Worm (Caenorhabditis elegans) whole organism, L2 larva: ENCODE data around the gene srh-39.

Source experiments
- crh-2 ChIP-seq: sonication (generic microtip); optimal IDR thresholded peaks from 2 replicates; lab custom pipeline; 2017; ENCODE audit warnings: missing biosample characterization, missing genetic modification characterization
- elt-1 ChIP-seq: fragments of 150-350 bp; optimal IDR thresholded peaks from 2 replicates; lab custom pipeline; 2014; ENCODE audit warnings: missing biosample characterization, missing genetic modification characterization
- lin-39 ChIP-seq: fragments of 150-350 bp; optimal IDR thresholded peaks from 2 replicates; lab custom pipeline; 2014; ENCODE audit warnings: missing biosample characterization, missing genetic modification reagents, missing genetic modification characterization
- lsy-2 ChIP-seq, 2 experiments: fragments of 150-350 bp in 1 of 2; sonication (generic microtip) in 1 of 2; optimal IDR thresholded peaks; 2 replicates each; lab custom pipeline; 2014 to 2017; ENCODE audit warnings: missing biosample characterization in 2 of 2, missing genetic modification characterization in 2 of 2
- mbf-1 ChIP-seq: sonication (generic microtip); optimal IDR thresholded peaks from 2 replicates; lab custom pipeline; 2017; ENCODE audit warnings: missing biosample characterization, missing genetic modification characterization
- nhr-129 ChIP-seq: fragments of 150-350 bp; optimal IDR thresholded peaks from 2 replicates; lab custom pipeline; 2014; ENCODE audit warnings: missing biosample characterization, missing genetic modification characterization
- nhr-6 ChIP-seq: fragments of 150-350 bp; optimal IDR thresholded peaks from 2 replicates; lab custom pipeline; 2014; ENCODE audit warnings: missing biosample characterization, missing genetic modification characterization
- nhr-77 ChIP-seq: fragments of 150-350 bp; optimal IDR thresholded peaks from 2 replicates; lab custom pipeline; 2014; ENCODE audit warnings: missing biosample characterization, missing genetic modification characterization
- skn-1 ChIP-seq: sonication (generic microtip); optimal IDR thresholded peaks from 2 replicates; lab custom pipeline; 2017; ENCODE audit warnings: missing biosample characterization, missing genetic modification characterization
- ztf-11 ChIP-seq: sonication (generic microtip); optimal IDR thresholded peaks from 2 replicates; lab custom pipeline; 2017; ENCODE audit warnings: missing biosample characterization, missing genetic modification characterization
- ztf-4 ChIP-seq: fragments of 150-350 bp; optimal IDR thresholded peaks from 2 replicates; lab custom pipeline; 2014; ENCODE audit warnings: missing biosample characterization, missing genetic modification characterization

- TF ChIP-seq lsy-2 (tag; optimal IDR thresholded peaks at IDR 0.05; lab: Kevin White, UChicago) (no peak), elt-1 (tag; lab: Kevin White, UChicago) (no peak), crh-2 (tag; lab: Kevin White, UChicago) (no peak), nhr-77 (tag; lab: Kevin White, UChicago) (no peak), mbf-1 (no peak), lin-39 (tag; lab: Kevin White, UChicago) (no peak), nhr-6 (tag; lab: Kevin White, UChicago) (no peak), skn-1 (no peak), ztf-11 (no peak), nhr-129 (no peak), ztf-4 (no peak)
Observed at ce11 chrII:7795299-7795698, 29.9 kb upstream of the srh-39 start.
